Worm (Caenorhabditis elegans): Measurements from ENCODE around the gene del-2.

DNA sequence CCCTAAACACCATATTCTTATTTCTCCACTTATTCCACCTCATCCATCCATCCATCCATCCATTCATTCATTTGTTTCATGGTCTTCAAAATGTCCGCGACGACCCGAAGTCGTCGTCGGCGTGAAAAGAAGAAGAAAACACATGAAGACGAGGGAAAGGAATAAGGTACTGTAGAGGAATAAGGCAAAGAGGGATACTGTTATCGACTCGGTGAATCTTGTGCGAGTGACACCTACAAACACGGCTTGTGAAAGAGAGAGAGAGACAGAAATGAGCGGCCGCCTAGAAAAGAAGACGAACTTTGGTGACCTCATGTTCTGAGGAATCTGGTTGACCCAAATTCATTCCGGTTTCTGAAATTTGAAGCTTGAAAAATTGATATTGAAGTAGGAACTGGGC lies 32.7 kb downstream of the del-2 start:
- TF ChIP-seq klf-2 (GFP tag; conservative IDR thresholded peaks at IDR 0.05) (no peak), cog-1 (tag; optimal IDR thresholded peaks at IDR 0.05) (no peak), med-1 (GFP tag; optimal IDR thresholded peaks at IDR 0.05; ENCODE audit: insufficient read depth) (no peak), ztf-23 (GFP tag; IDR thresholded peaks at IDR 0.05) (no peak), ref-1 (GFP tag; conservative IDR thresholded peaks at IDR 0.05) (no peak), flt-1 (GFP tag; IDR thresholded peaks at IDR 0.05) (no peak), T22C8.4 (GFP tag; IDR thresholded peaks at IDR 0.05) (no peak), tab-1 (GFP tag; IDR thresholded peaks at IDR 0.05) (no peak), ztf-29 (GFP tag; IDR thresholded peaks at IDR 0.05) (no peak)
